Fruit fly (Drosophila melanogaster): ENCODE results near the gene Golgin104.

DNA sequence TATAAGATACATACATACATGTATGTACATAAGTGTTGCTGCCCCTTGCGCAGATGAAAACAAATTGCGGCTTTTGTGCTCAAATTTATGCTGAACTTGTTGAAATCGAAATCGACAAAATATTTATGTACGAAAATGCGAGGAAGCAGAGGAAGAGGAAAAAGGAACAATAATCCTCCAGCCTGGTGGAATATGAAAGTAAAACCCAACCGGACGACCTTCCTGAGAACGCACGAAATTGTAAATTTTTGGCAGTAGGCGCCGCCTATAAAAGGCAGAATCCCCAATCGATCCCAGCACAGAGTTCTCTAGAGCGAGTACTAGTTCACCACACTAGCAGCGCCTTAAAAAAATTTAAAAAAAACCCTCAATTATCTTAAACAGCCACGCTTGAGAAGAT lies 12.8 kb upstream of the Golgin104 start, which contains the start of gene Cpr72Eb:
- TF ChIP-seq CG8478 (optimal IDR thresholded peaks at IDR 0.05) (no peak), CTCF (optimal IDR thresholded peaks at IDR 0.05) (no peak)
